Fruit fly (Drosophila melanogaster): ENCODE data around the gene clumsy.
A peak's percentile ranks its signal among the peaks of the same experiment; 100 is the strongest.

Gene clumsy

dm6 chr2L:21206193-21206592 lies at the start of gene clumsy:
Gene clumsy, plus strand, starts transcription at chr2L:21206493.
- no peak for TF ChIP-seq achi (GFP tag; optimal IDR thresholded peaks at IDR 0.05)
- no peak for TF ChIP-seq CG8319 (GFP tag; optimal IDR thresholded peaks at IDR 0.05)
- TF ChIP-seq Hr39 (GFP tag; optimal IDR thresholded peaks at IDR 0.05), result no peak
- no peak for TF ChIP-seq CG11294 (GFP tag; IDR thresholded peaks at IDR 0.05)
- no peak for TF ChIP-seq topi (GFP tag; optimal IDR thresholded peaks at IDR 0.05)
- TF ChIP-seq Sox15 (GFP tag; optimal IDR thresholded peaks at IDR 0.05), result no peak
- no peak for TF ChIP-seq Ets96B (tag; optimal IDR thresholded peaks at IDR 0.05)
- TF ChIP-seq fd59A (GFP tag; optimal IDR thresholded peaks at IDR 0.05), result no peak
- TF ChIP-seq CG3919 (GFP tag; optimal IDR thresholded peaks at IDR 0.05), result no peak
- TF ChIP-seq spab (GFP tag; optimal IDR thresholded peaks at IDR 0.05), result no peak
- no peak for TF ChIP-seq CG31627 (GFP tag; optimal IDR thresholded peaks at IDR 0.05)
- no peak for TF ChIP-seq fkh (GFP tag; optimal IDR thresholded peaks at IDR 0.05)

DNA sequence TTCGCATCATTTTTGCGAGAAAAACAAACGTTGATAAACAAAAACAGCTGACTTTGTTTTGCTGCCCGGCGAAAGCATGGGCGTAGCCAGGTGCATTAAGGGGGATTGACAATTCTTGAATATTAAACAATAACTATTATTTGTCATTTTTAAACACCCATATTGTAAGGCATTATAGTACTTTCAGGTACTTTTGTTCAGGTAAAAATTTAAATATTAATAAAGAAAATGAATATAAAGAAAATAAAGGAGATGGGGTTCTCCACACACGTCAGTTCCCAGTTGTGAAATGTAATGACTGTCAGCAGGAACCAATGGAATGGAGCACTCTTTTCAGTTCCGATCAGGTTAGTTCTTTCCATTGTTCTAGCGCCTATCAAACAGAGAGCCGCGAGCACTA lies 47.7 kb upstream of the clumsy start, which contains the start of the genes Coq3 and Pld3:
Gene Coq3 (minus strand): TSS at position 58 of the 400 bp plus-strand sequence.
Gene Pld3 (plus strand): TSS at position 294 of the 400 bp plus-strand sequence.
- peak; percentile 96 for TF ChIP-seq CG3919 (GFP tag; optimal IDR thresholded peaks at IDR 0.05)
- peak; percentile 90 for TF ChIP-seq Ets21C (GFP tag; optimal IDR thresholded peaks at IDR 0.05)
- TF ChIP-seq CG31627 (GFP tag; optimal IDR thresholded peaks at IDR 0.05), result peak; percentile 94
- TF ChIP-seq CG32006 (GFP tag; optimal IDR thresholded peaks at IDR 0.05), result peak; percentile 92
- peak; percentile 90 for TF ChIP-seq CG8319 (GFP tag; optimal IDR thresholded peaks at IDR 0.05)
- TF ChIP-seq fd85E (GFP tag; optimal IDR thresholded peaks at IDR 0.05), result peak; percentile 74
- TF ChIP-seq vri (GFP tag; optimal IDR thresholded peaks at IDR 0.05), result peak; percentile 94
- TF ChIP-seq CG6276 (GFP tag; optimal IDR thresholded peaks at IDR 0.05), result no peak
- peak; percentile 87 for TF ChIP-seq dac (GFP tag; optimal IDR thresholded peaks at IDR 0.05)
- peak; percentile 94 for TF ChIP-seq Met (GFP tag; optimal IDR thresholded peaks at IDR 0.05)
- peak; percentile 82 to 91 for TF ChIP-seq salr (GFP tag; optimal IDR thresholded peaks at IDR 0.05)
- peak; percentile 82 for TF ChIP-seq spab (GFP tag; optimal IDR thresholded peaks at IDR 0.05)
- TF ChIP-seq CG7368 (GFP tag; optimal IDR thresholded peaks at IDR 0.05), result peak; percentile 93
- TF ChIP-seq Hr4 (GFP tag; optimal IDR thresholded peaks at IDR 0.05), result peak; percentile 93
- TF ChIP-seq dsx (GFP tag; optimal IDR thresholded peaks at IDR 0.05; ENCODE audit: poor library complexity, severe bottlenecking), result peak; percentile 88
- TF ChIP-seq Ets96B (tag; optimal IDR thresholded peaks at IDR 0.05), result peak; percentile 91
- TF ChIP-seq Hr38 (GFP tag; optimal IDR thresholded peaks at IDR 0.05), result peak; percentile 52
- no peak for TF ChIP-seq CG16779 (tag; optimal IDR thresholded peaks at IDR 0.05)
- peak; percentile 95 for TF ChIP-seq net (GFP tag; optimal IDR thresholded peaks at IDR 0.05)
- peak; percentile 85 for TF ChIP-seq CG4318 (GFP tag; optimal IDR thresholded peaks at IDR 0.05)
- TF ChIP-seq svp (GFP tag), result no peak
- TF ChIP-seq CG11762 (GFP tag; optimal IDR thresholded peaks at IDR 0.05; ENCODE audit: insufficient read depth), result peak; percentile 92
- TF ChIP-seq eg (GFP tag; IDR thresholded peaks at IDR 0.05), result peak; percentile 95
- TF ChIP-seq Lpt (GFP tag; optimal IDR thresholded peaks at IDR 0.05), result peak; percentile 91
- TF ChIP-seq Blimp-1 (GFP tag; optimal IDR thresholded peaks at IDR 0.05), result peak; percentile 76
- TF ChIP-seq CG15336 (GFP tag; IDR thresholded peaks at IDR 0.05), result peak; percentile 88
- TF ChIP-seq CG6808 (GFP tag; optimal IDR thresholded peaks at IDR 0.05), result peak; percentile 89
- TF ChIP-seq acj6 (GFP tag; optimal IDR thresholded peaks at IDR 0.05), result peak; percentile 97
- TF ChIP-seq CG6792 (GFP tag; optimal IDR thresholded peaks at IDR 0.05), result peak; percentile 94
- peak; percentile 87 for TF ChIP-seq CG6854 (GFP tag; optimal IDR thresholded peaks at IDR 0.05)
- peak; percentile 97 for TF ChIP-seq OdsH (GFP tag; optimal IDR thresholded peaks at IDR 0.05)
- peak; percentile 93 for TF ChIP-seq Eip93F (GFP tag; optimal IDR thresholded peaks at IDR 0.05)
- TF ChIP-seq Sox14 (GFP tag; optimal IDR thresholded peaks at IDR 0.05), result peak; percentile 96
- peak; percentile 93 for TF ChIP-seq CG3032 (tag; optimal IDR thresholded peaks at IDR 0.05)
- TF ChIP-seq CG10669 (GFP tag; optimal IDR thresholded peaks at IDR 0.05), result peak; percentile 89
- TF ChIP-seq Eip78C (GFP tag), result peak; percentile 99
- peak; percentile 96 for TF ChIP-seq Sox102F (GFP tag; optimal IDR thresholded peaks at IDR 0.05)
- TF ChIP-seq topi (GFP tag; optimal IDR thresholded peaks at IDR 0.05), result peak; percentile 94
- TF ChIP-seq lz (GFP tag; optimal IDR thresholded peaks at IDR 0.05), result peak; percentile 94
- peak; percentile 95 for TF ChIP-seq CG8632 (GFP tag; optimal IDR thresholded peaks at IDR 0.05)
- TF ChIP-seq CG6163 (GFP tag; IDR thresholded peaks at IDR 0.05), result peak; percentile 94
- TF ChIP-seq Hr39 (GFP tag; optimal IDR thresholded peaks at IDR 0.05), result peak; percentile 94
- peak; percentile 88; the same call in 2 of the 3 replicates for TF ChIP-seq CG8119 (GFP tag; IDR thresholded peaks at IDR 0.05)
- TF ChIP-seq Smox (GFP tag; optimal IDR thresholded peaks at IDR 0.05), result peak; percentile 95
- peak; percentile 80 for TF ChIP-seq fkh (GFP tag; optimal IDR thresholded peaks at IDR 0.05)

All from whole organism, prepupa.